Fruit fly (Drosophila melanogaster) whole organism, embryonic: Measurements from ENCODE around the gene CG14406.

Experiments used
- Atf6 ChIP-seq: fragments of 200-800 bp; sonication (Bioruptor generic); IDR thresholded peaks from 2 replicates; pipeline ENCODE4 v1.3.6; 2022; ENCODE audit warnings: missing biosample characterization, missing genetic modification characterization
- Blimp-1 ChIP-seq: fragments of 200-800 bp; sonication (Bioruptor generic); optimal IDR thresholded peaks from 3 replicates; lab custom pipeline; 2018; ENCODE audit warnings: missing biosample characterization, missing genetic modification characterization, mild to moderate bottlenecking, moderate library complexity, missing genetic modification reagents
- C15 ChIP-seq: fragments of 200-800 bp; sonication (Bioruptor generic); IDR thresholded peaks from 3 replicates; pipeline ENCODE4 v1.3.6; 2022; ENCODE audit warnings: missing biosample characterization, missing genetic modification characterization
- CG10366 ChIP-seq: fragments of 200-800 bp; sonication (Bioruptor generic); IDR thresholded peaks from 2 replicates; pipeline ENCODE4 v1.3.6; 2022; ENCODE audit warnings: missing biosample characterization, missing genetic modification characterization
- CG11093 ChIP-seq: fragments of 200-800 bp; sonication (Bioruptor generic); IDR thresholded peaks from 3 replicates; pipeline ENCODE4 v1.3.6; 2022; ENCODE audit warnings: missing biosample characterization, missing genetic modification characterization
- CG11456 ChIP-seq: fragments of 200-800 bp; sonication (Bioruptor generic); IDR thresholded peaks from 3 replicates; pipeline ENCODE4 v1.3.6; 2022; ENCODE audit warnings: missing biosample characterization, missing genetic modification characterization
- CG11560 ChIP-seq: fragments of 200-800 bp; sonication (Bioruptor generic); IDR thresholded peaks from 3 replicates; pipeline ENCODE4 v1.3.6; 2022; ENCODE audit warnings: missing biosample characterization, missing genetic modification characterization
- CG11695 ChIP-seq: fragments of 200-800 bp; sonication (Bioruptor generic); IDR thresholded peaks from 3 replicates; pipeline ENCODE4 v1.3.6; 2022; ENCODE audit warnings: missing biosample characterization, missing genetic modification characterization
- CG11723 ChIP-seq: fragments of 200-800 bp; sonication (Bioruptor generic); optimal IDR thresholded peaks from 2 replicates; lab custom pipeline; 2017; ENCODE audit warnings: missing biosample characterization, mild to moderate bottlenecking, missing genetic modification characterization
- CG13424 ChIP-seq: fragments of 200-800 bp; sonication (Bioruptor generic); optimal IDR thresholded peaks from 2 replicates; lab custom pipeline; 2019; ENCODE audit warnings: missing biosample characterization, mild to moderate bottlenecking, missing genetic modification characterization, moderate library complexity
- CG1603 ChIP-seq: fragments of 200-800 bp; sonication (Bioruptor generic); optimal IDR thresholded peaks from 2 replicates; lab custom pipeline; 2019; ENCODE audit warnings: missing biosample characterization, mild to moderate bottlenecking, missing genetic modification characterization, moderate library complexity
- CG17359 ChIP-seq: fragments of 200-800 bp; sonication (Bioruptor generic); optimal IDR thresholded peaks from 3 replicates; lab custom pipeline; 2018; ENCODE audit warnings: missing biosample characterization, mild to moderate bottlenecking, missing genetic modification characterization, moderate library complexity
- CG17612 ChIP-seq: fragments of 200-800 bp; sonication (Bioruptor generic); IDR thresholded peaks from 2 replicates; pipeline ENCODE4 v1.3.6; 2022; ENCODE audit warnings: missing biosample characterization, missing genetic modification characterization
- CG18011 ChIP-seq: fragments of 200-800 bp; sonication (Bioruptor generic); optimal IDR thresholded peaks from 2 replicates; lab custom pipeline; 2017; ENCODE audit warnings: missing biosample characterization, missing genetic modification characterization, mild to moderate bottlenecking, moderate library complexity, missing genotype
- CG30020 ChIP-seq: fragments of 200-800 bp; optimal IDR thresholded peaks from 2 replicates; lab custom pipeline; 2019; ENCODE audit warnings: missing biosample characterization, mild to moderate bottlenecking, missing genetic modification characterization, moderate library complexity
- CG3065 ChIP-seq: fragments of 200-800 bp; sonication (Bioruptor generic); optimal IDR thresholded peaks from 2 replicates; lab custom pipeline; 2016; ENCODE audit warnings: missing biosample characterization, missing genetic modification characterization
- CG31441 ChIP-seq: fragments of 200-800 bp; sonication (Bioruptor generic); IDR thresholded peaks from 2 replicates; pipeline ENCODE4 v1.3.6; 2022; ENCODE audit warnings: missing biosample characterization, missing genetic modification characterization
- CG4282 ChIP-seq: fragments of 200-800 bp; sonication (Bioruptor generic); optimal IDR thresholded peaks from 2 replicates; lab custom pipeline; 2016; ENCODE audit warnings: missing biosample characterization, missing genetic modification characterization
- CG5180 ChIP-seq: fragments of 200-800 bp; sonication (Bioruptor generic); optimal IDR thresholded peaks from 3 replicates; lab custom pipeline; 2017; ENCODE audit warnings: missing biosample characterization, missing genetic modification characterization, mild to moderate bottlenecking, moderate library complexity, missing genetic modification reagents
- CG9437 ChIP-seq: fragments of 200-800 bp; sonication (Bioruptor generic); optimal IDR thresholded peaks from 2 replicates; lab custom pipeline; 2018; ENCODE audit warnings: missing biosample characterization, mild to moderate bottlenecking, missing genetic modification characterization
- CHES-1-like ChIP-seq: fragments of 200-800 bp; sonication (Bioruptor generic); optimal IDR thresholded peaks from 2 replicates; lab custom pipeline; 2016; ENCODE audit warnings: missing biosample characterization, missing genetic modification characterization
- D19B ChIP-seq: fragments of 200-800 bp; sonication (Bioruptor generic); optimal IDR thresholded peaks from 2 replicates; lab custom pipeline; 2017; ENCODE audit warnings: missing biosample characterization, mild to moderate bottlenecking, missing genetic modification characterization
- HmgD ChIP-seq: fragments of 200-800 bp; sonication (Bioruptor generic); optimal IDR thresholded peaks from 3 replicates; lab custom pipeline; 2016; ENCODE audit warnings: missing biosample characterization, missing genetic modification characterization
- Hr51 ChIP-seq, 2 experiments: fragments of 200-800 bp; sonication (Bioruptor generic); optimal IDR thresholded peaks; 2 replicates in 1 of 2; 3 replicates in 1 of 2; lab custom pipeline; 2016 to 2018; ENCODE audit warnings: missing biosample characterization in 2 of 2, missing genetic modification characterization in 2 of 2, mild to moderate bottlenecking in 1 of 2, moderate library complexity in 1 of 2
- MTF-1 ChIP-seq: fragments of 200-800 bp; sonication (Bioruptor generic); optimal IDR thresholded peaks from 2 replicates; lab custom pipeline; 2018; ENCODE audit warnings: missing biosample characterization, mild to moderate bottlenecking, missing genetic modification characterization, borderline replicate concordance
- Mad ChIP-seq: fragments of 200-800 bp; sonication (Bioruptor generic); optimal IDR thresholded peaks from 2 replicates; lab custom pipeline; 2016; ENCODE audit warnings: missing biosample characterization, missing genetic modification characterization
- Meics ChIP-seq: fragments of 200-800 bp; sonication (Bioruptor generic); optimal IDR thresholded peaks from 2 replicates; lab custom pipeline; 2017; ENCODE audit warnings: missing biosample characterization, mild to moderate bottlenecking, missing genetic modification characterization
- NC2β ChIP-seq: fragments of 200-800 bp; sonication (Bioruptor generic); optimal IDR thresholded peaks from 2 replicates; lab custom pipeline; 2016; ENCODE audit warnings: missing biosample characterization, missing genetic modification characterization
- Oaz ChIP-seq: fragments of 200-800 bp; sonication (Bioruptor generic); IDR thresholded peaks from 2 replicates; pipeline ENCODE4 v1.3.6; 2022; ENCODE audit warnings: missing biosample characterization, missing genetic modification characterization
- Oli ChIP-seq: fragments of 200-800 bp; sonication (Bioruptor generic); optimal IDR thresholded peaks from 2 replicates; lab custom pipeline; 2018; ENCODE audit warnings: missing biosample characterization, mild to moderate bottlenecking, missing genetic modification characterization, moderate library complexity
- Ptx1 ChIP-seq: fragments of 200-800 bp; sonication (Bioruptor generic); IDR thresholded peaks from 2 replicates; pipeline ENCODE4 v1.3.6; 2022; ENCODE audit warnings: missing biosample characterization, missing genetic modification characterization
- Sox102F ChIP-seq: fragments of 200-800 bp; sonication (Bioruptor generic); optimal IDR thresholded peaks from 2 replicates; lab custom pipeline; 2018; ENCODE audit warnings: missing biosample characterization, mild to moderate bottlenecking, missing genetic modification characterization, moderate library complexity
- Vsx1 ChIP-seq: fragments of 200-800 bp; sonication (Bioruptor generic); optimal IDR thresholded peaks from 2 replicates; lab custom pipeline; 2017; ENCODE audit warnings: missing biosample characterization, mild to moderate bottlenecking, missing genetic modification characterization, missing genetic modification reagents
- ac ChIP-seq: fragments of 200-800 bp; sonication (Bioruptor generic); optimal IDR thresholded peaks from 3 replicates; lab custom pipeline; 2017; ENCODE audit warnings: missing biosample characterization, mild to moderate bottlenecking, missing genetic modification characterization
- ash1 ChIP-seq: fragments of 200-800 bp; sonication (Bioruptor generic); optimal IDR thresholded peaks from 2 replicates; lab custom pipeline; 2018; ENCODE audit warnings: missing biosample characterization, mild to moderate bottlenecking, missing genetic modification characterization
- bab2 ChIP-seq: fragments of 200-800 bp; sonication (Bioruptor generic); optimal IDR thresholded peaks from 2 replicates; lab custom pipeline; 2016; ENCODE audit warnings: missing biosample characterization, missing genetic modification characterization
- bigmax ChIP-seq: fragments of 200-800 bp; sonication (Bioruptor generic); optimal IDR thresholded peaks from 2 replicates; lab custom pipeline; 2018; ENCODE audit warnings: missing biosample characterization, mild to moderate bottlenecking, missing genetic modification characterization
- cato ChIP-seq: fragments of 200-800 bp; sonication (Bioruptor generic); optimal IDR thresholded peaks from 2 replicates; lab custom pipeline; 2016; ENCODE audit warnings: missing biosample characterization, missing genetic modification characterization, borderline replicate concordance
- chif ChIP-seq, 2 experiments: fragments of 200-800 bp; sonication (Bioruptor generic); optimal IDR thresholded peaks; 3 replicates each; lab custom pipeline; 2016; ENCODE audit warnings: missing biosample characterization in 2 of 2, missing genetic modification characterization in 2 of 2
- eve ChIP-seq, 2 experiments: fragments of >200 bp; optimal IDR thresholded peaks; 2 replicates each; lab custom pipeline; 2017; ENCODE audit warnings: missing biosample characterization in 2 of 2, missing genetic modification characterization in 2 of 2
- gem ChIP-seq: fragments of 200-800 bp; sonication (Bioruptor generic); optimal IDR thresholded peaks from 2 replicates; lab custom pipeline; 2019; ENCODE audit warnings: missing biosample characterization, mild to moderate bottlenecking, missing genetic modification characterization, moderate library complexity
- gro ChIP-seq: fragments of 200-800 bp; sonication (Bioruptor generic); optimal IDR thresholded peaks from 2 replicates; lab custom pipeline; 2016; ENCODE audit warnings: missing biosample characterization, missing genetic modification characterization
- gsb ChIP-seq: fragments of 200-800 bp; sonication (Bioruptor generic); IDR thresholded peaks from 2 replicates; pipeline ENCODE4 v1.3.6; 2022; ENCODE audit warnings: missing biosample characterization, missing genetic modification characterization
- hb ChIP-seq: fragments of 200-800 bp; sonication (Bioruptor generic); IDR thresholded peaks from 3 replicates; pipeline ENCODE4 v1.3.6; 2022; ENCODE audit warnings: missing biosample characterization, missing genetic modification characterization; ENCODE audit not compliant: partially characterized antibody
- ind ChIP-seq: fragments of 200-800 bp; sonication (Bioruptor generic); optimal IDR thresholded peaks from 3 replicates; lab custom pipeline; 2016; ENCODE audit warnings: missing biosample characterization, missing genetic modification characterization
- lab ChIP-seq: fragments of 200-800 bp; sonication (Bioruptor generic); optimal IDR thresholded peaks from 3 replicates; lab custom pipeline; 2017; ENCODE audit warnings: missing biosample characterization, missing genetic modification characterization, mild to moderate bottlenecking, moderate library complexity, missing genetic modification reagents
- prd ChIP-seq, 3 experiments: fragments of >200 bp in 2 of 3; fragments of 200-800 bp in 1 of 3; sonication (Bioruptor generic) in 1 of 3; optimal IDR thresholded peaks in 2 of 3; IDR thresholded peaks in 1 of 3; 2 replicates in 2 of 3; 3 replicates in 1 of 3; pipeline versions ENCODE4 v1.3.6 to Lab custom; 2017 to 2022; ENCODE audit warnings: missing biosample characterization in 1 of 3, missing genetic modification characterization in 1 of 3
- sd ChIP-seq: fragments of 200-800 bp; sonication (Bioruptor generic); optimal IDR thresholded peaks from 3 replicates; lab custom pipeline; 2018; ENCODE audit warnings: missing biosample characterization, mild to moderate bottlenecking, missing genetic modification characterization, moderate library complexity
- sens-2 ChIP-seq: fragments of 200-800 bp; sonication (Bioruptor generic); IDR thresholded peaks from 2 replicates; pipeline ENCODE4 v1.3.6; 2022; ENCODE audit warnings: missing biosample characterization, missing genetic modification characterization
- stc ChIP-seq: fragments of 200-800 bp; sonication (Bioruptor generic); IDR thresholded peaks from 2 replicates; pipeline ENCODE4 v1.3.6; 2022; ENCODE audit warnings: missing biosample characterization, missing genetic modification characterization
- sug ChIP-seq: fragments of 200-800 bp; optimal IDR thresholded peaks from 2 replicates; lab custom pipeline; 2019; ENCODE audit warnings: missing biosample characterization, mild to moderate bottlenecking, missing genetic modification characterization, moderate library complexity

Gene CG14406

DNA sequence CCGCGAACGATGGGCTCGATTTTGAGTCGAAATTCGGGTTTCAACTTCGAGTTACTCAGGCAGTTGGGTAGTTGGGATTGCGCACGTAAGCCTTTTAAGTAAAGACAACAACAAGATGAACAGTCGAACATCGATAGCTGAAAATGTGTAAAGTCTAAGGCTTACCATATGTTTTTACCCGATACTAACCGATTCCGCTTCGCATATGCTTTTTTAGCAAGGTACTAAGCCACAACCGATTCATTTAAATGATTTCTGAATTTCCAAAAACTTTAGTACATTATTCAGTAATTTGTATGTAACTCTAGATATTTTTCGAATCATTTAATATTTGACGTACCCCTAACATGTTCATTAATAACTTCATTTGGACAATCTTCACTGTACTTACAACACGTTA is 13.1 kb downstream of the CG14406 start (continued):
- TF ChIP-seq CG9437 (GFP tag; lab: Kevin White, UChicago) (no peak), Meics (GFP tag; lab: Kevin White, UChicago) (no peak), stc (no peak), CG18011 (GFP tag; lab: Kevin White, UChicago) (no peak), Vsx1 (GFP tag; lab: Kevin White, UChicago) (no peak), CG30020 (tag; lab: Kevin White, UChicago) (no peak), gem (tag; lab: Kevin White, UChicago) (peak; percentile 13), CG17359 (tag; lab: Kevin White, UChicago) (no peak), MTF-1 (GFP tag; lab: Kevin White, UChicago) (no peak), CG11456 (no peak), sug (tag; lab: Kevin White, UChicago) (no peak), Oaz (GFP tag; lab: Robert Waterston, UW) (no peak), ash1 (GFP tag; lab: Kevin White, UChicago) (no peak), bab2 (GFP tag; lab: Kevin White, UChicago) (no peak), hb (GFP tag; lab: Robert Waterston, UW) (no peak), ac (GFP tag; lab: Kevin White, UChicago) (no peak), CG11560 (tag; lab: Robert Waterston, UW) (no peak), CG11695 (GFP tag; lab: Robert Waterston, UW) (no peak), Sox102F (GFP tag; lab: Kevin White, UChicago) (peak; percentile 13), HmgD (no peak), CG17612 (GFP tag; lab: Robert Waterston, UW) (no peak), CG1603 (tag; lab: Kevin White, UChicago) (no peak), CG11093 (GFP tag; lab: Robert Waterston, UW) (no peak), Atf6 (GFP tag; lab: Robert Waterston, UW) (no peak), gro (GFP tag; lab: Kevin White, UChicago) (no peak), C15 (no peak), lab (no peak), NC2β (GFP tag; lab: Kevin White, UChicago) (no peak), gsb (GFP tag; lab: Robert Waterston, UW) (no peak), sens-2 (GFP tag; lab: Robert Waterston, UW) (no peak), prd (optimal IDR thresholded peaks at IDR 0.05; lab: Kevin White, UChicago) (no peak), prd (GFP tag; IDR thresholded peaks at IDR 0.05; lab: Robert Waterston, UW) (no peak), chif (GFP tag; optimal IDR thresholded peaks at IDR 0.05; lab: Kevin White, UChicago) (no peak), bigmax (GFP tag; lab: Kevin White, UChicago) (no peak), CG31441 (GFP tag; lab: Robert Waterston, UW) (no peak), Blimp-1 (GFP tag; lab: Kevin White, UChicago) (no peak), sd (no peak), CG13424 (no peak), ind (GFP tag; lab: Kevin White, UChicago) (no peak), CG5180 (GFP tag; lab: Kevin White, UChicago) (no peak), cato (GFP tag; lab: Kevin White, UChicago) (no peak), eve (GFP tag; optimal IDR thresholded peaks at IDR 0.05; lab: Kevin White, UChicago) (peak in 1 of 2 experiments; percentile 8), CG11723 (GFP tag; lab: Kevin White, UChicago) (no peak), Mad (no peak), CHES-1-like (GFP tag; lab: Kevin White, UChicago) (no peak), CG3065 (GFP tag; lab: Kevin White, UChicago) (no peak), CG4282 (GFP tag; lab: Kevin White, UChicago) (no peak), Oli (tag; lab: Kevin White, UChicago) (no peak), Ptx1 (GFP tag; lab: Robert Waterston, UW) (no peak), Hr51 (GFP tag; optimal IDR thresholded peaks at IDR 0.05; lab: Kevin White, UChicago) (peak in 1 of 2 experiments; percentile 38), D19B (GFP tag; lab: Kevin White, UChicago) (no peak), CG10366 (GFP tag; lab: Robert Waterston, UW) (no peak)
